Fruit fly (Drosophila melanogaster): Measurements from ENCODE around the gene Rheb.

The Rheb gene

DNA sequence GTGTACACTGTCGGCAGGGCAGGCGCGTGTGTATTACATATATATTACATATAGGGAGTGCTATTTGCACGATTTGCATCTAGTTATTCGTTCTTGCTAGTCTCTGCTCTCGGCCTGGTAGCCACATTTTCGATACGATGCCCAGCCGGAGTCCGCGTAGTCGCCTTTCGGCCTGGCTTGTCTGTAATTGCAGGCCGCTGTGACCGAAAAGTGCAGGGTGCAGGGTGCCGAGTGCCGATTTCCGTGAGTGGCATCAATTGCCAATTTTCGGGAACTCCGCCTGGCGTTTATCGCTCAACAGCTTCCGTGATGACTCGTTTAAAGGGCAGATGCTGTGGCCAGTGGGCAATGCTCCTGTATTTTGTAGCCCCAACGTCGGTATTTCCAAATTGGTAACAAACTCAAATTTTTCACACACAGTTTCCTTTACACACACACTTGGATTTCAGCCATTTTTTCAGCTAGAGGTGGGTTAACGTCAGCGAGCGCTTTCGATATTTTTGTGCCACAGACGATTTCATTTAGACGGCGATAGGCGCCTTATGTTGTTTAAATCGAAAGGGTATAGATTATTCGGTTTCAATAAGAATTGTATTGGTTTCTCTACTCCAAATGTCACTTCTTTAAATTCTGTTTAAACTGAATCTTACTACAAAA lies 19.3 kb downstream of the Rheb start, which contains the start of gene CG2926 (continued):
- no peak for TF ChIP-seq eve (GFP tag; optimal IDR thresholded peaks at IDR 0.05)
- no peak for TF ChIP-seq lov (optimal IDR thresholded peaks at IDR 0.05)
- 0 out of 3 replicates have a peak, but pooled peaks have one; percentile 5 for TF ChIP-seq lov (GFP tag; IDR thresholded peaks at IDR 0.05)
- TF ChIP-seq Blimp-1 (GFP tag; optimal IDR thresholded peaks at IDR 0.05) = no peak
- TF ChIP-seq CG33213 (GFP tag; optimal IDR thresholded peaks at IDR 0.05) = peak; percentile 40
- no peak for TF ChIP-seq CG4404 (GFP tag; IDR thresholded peaks at IDR 0.05)
- no peak for TF ChIP-seq CG32772 (GFP tag; IDR thresholded peaks at IDR 0.05)
- peak; percentile 86 for TF ChIP-seq YL-1 (GFP tag; optimal IDR thresholded peaks at IDR 0.05)
- TF ChIP-seq her (GFP tag; optimal IDR thresholded peaks at IDR 0.05) = peak; percentile 55
- TF ChIP-seq gfzf (GFP tag; optimal IDR thresholded peaks at IDR 0.05) = peak; percentile 26
- no peak for TF ChIP-seq CG2678 (tag; optimal IDR thresholded peaks at IDR 0.05)
- TF ChIP-seq Side (GFP tag; optimal IDR thresholded peaks at IDR 0.05) = peak; percentile 21
- TF ChIP-seq dan (GFP tag; IDR thresholded peaks at IDR 0.05) = no peak
- TF ChIP-seq Dbx (GFP tag; IDR thresholded peaks at IDR 0.05) = peak; percentile 62
- TF ChIP-seq Doc3 (GFP tag; IDR thresholded peaks at IDR 0.05; ENCODE audit: partially characterized antibody) = peak; percentile 74; the same call in 2 of the 3 replicates
- TF ChIP-seq CoRest (tag; optimal IDR thresholded peaks at IDR 0.05) = no peak
- peak; percentile 6 for TF ChIP-seq CG7928 (GFP tag; optimal IDR thresholded peaks at IDR 0.05)
- peak; percentile 91 for TF ChIP-seq ato (GFP tag; IDR thresholded peaks at IDR 0.05; ENCODE audit: partially characterized antibody)
- TF ChIP-seq CG7271 (tag; optimal IDR thresholded peaks at IDR 0.05) = no peak
- TF ChIP-seq Dll (GFP tag; IDR thresholded peaks at IDR 0.05; ENCODE audit: partially characterized antibody) = peak; percentile 82
- TF ChIP-seq CG30020 (tag; optimal IDR thresholded peaks at IDR 0.05) = peak; percentile 81
- TF ChIP-seq tna (GFP tag; IDR thresholded peaks at IDR 0.05; ENCODE audit: partially characterized antibody) = peak; percentile 89
- TF ChIP-seq CG1233 (GFP tag; optimal IDR thresholded peaks at IDR 0.05) = peak; percentile 33
- no peak for TF ChIP-seq CG7745 (tag; optimal IDR thresholded peaks at IDR 0.05)
- TF ChIP-seq CG9932 (GFP tag; IDR thresholded peaks at IDR 0.05) = peak; percentile 79
- TF ChIP-seq Ets65A (GFP tag) = peak; percentile 93
- TF ChIP-seq Xrp1 (GFP tag; IDR thresholded peaks at IDR 0.05) = 0 out of 2 replicates have a peak, but pooled peaks have one; percentile 15
- 0 out of 3 replicates have a peak, but pooled peaks have one; percentile 13 for TF ChIP-seq Aef1 (GFP tag; IDR thresholded peaks at IDR 0.05)
- peak; percentile 68 for TF ChIP-seq CG2129 (GFP tag; IDR thresholded peaks at IDR 0.05; ENCODE audit: partially characterized antibody)
- TF ChIP-seq sna (GFP tag; IDR thresholded peaks at IDR 0.05; ENCODE audit: partially characterized antibody) = peak; percentile 59
- peak; percentile 64 for TF ChIP-seq CG32532 (GFP tag; IDR thresholded peaks at IDR 0.05)
- no peak for TF ChIP-seq CG2202 (tag; optimal IDR thresholded peaks at IDR 0.05)
- peak; percentile 26 for TF ChIP-seq trem (tag; optimal IDR thresholded peaks at IDR 0.05)
- TF ChIP-seq CG17912 (GFP tag; optimal IDR thresholded peaks at IDR 0.05) = peak; percentile 35
- peak; percentile 42; the same call in 1 of the 2 replicates for TF ChIP-seq CG3847 (GFP tag; IDR thresholded peaks at IDR 0.05)
- 0 out of 2 replicates have a peak, but pooled peaks have one; percentile 5 for TF ChIP-seq ttk (GFP tag; IDR thresholded peaks at IDR 0.05)
- no peak for TF ChIP-seq CG12744 (GFP tag; optimal IDR thresholded peaks at IDR 0.05)
- no peak for TF ChIP-seq Ravus (GFP tag; IDR thresholded peaks at IDR 0.05)
- no peak for TF ChIP-seq Nf-YA (GFP tag; IDR thresholded peaks at IDR 0.05)
- TF ChIP-seq CG15514 (GFP tag; optimal IDR thresholded peaks at IDR 0.05) = peak; percentile 63
- peak; percentile 93 for TF ChIP-seq amos (GFP tag; IDR thresholded peaks at IDR 0.05; ENCODE audit: partially characterized antibody)
- TF ChIP-seq insv (GFP tag; optimal IDR thresholded peaks at IDR 0.05) = peak in 1 of 2 experiments; percentile 48
- peak; percentile 88 for TF ChIP-seq CG42726 (GFP tag; IDR thresholded peaks at IDR 0.05; ENCODE audit: partially characterized antibody)
- peak; percentile 66 for TF ChIP-seq CG12155 (GFP tag; optimal IDR thresholded peaks at IDR 0.05)
- TF ChIP-seq Sin3A (optimal IDR thresholded peaks at IDR 0.05) = peak; percentile 45
- TF ChIP-seq MESR4 (GFP tag; optimal IDR thresholded peaks at IDR 0.05) = peak; percentile 94
- TF ChIP-seq HLH54F (GFP tag; optimal IDR thresholded peaks at IDR 0.05) = peak; percentile 46
- peak; percentile 51 for TF ChIP-seq vvl (GFP tag; IDR thresholded peaks at IDR 0.05)
- no peak for TF ChIP-seq gem (tag; optimal IDR thresholded peaks at IDR 0.05)
